Fruit fly (Drosophila melanogaster): Measurements from ENCODE around the gene Cyp6d5.

DNA sequence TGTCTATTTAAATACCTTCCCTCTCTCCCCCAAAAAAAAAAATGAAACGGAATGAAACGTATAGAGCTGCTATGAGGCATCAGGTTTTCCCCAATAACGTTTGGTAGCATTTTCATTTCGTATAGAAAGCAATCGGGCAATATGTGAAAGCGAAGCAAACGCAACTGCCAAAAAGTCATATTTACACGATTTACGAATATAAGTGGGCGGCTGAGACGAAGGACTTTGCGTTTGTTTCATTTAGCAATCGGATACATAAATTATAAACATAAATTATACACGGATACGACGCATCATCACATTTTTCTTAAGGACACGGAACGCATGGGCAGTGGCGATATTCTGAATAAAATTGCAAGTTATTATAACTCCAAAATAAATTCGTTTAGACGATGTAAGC is 5.6 kb downstream of the Cyp6d5 start:
- TF ChIP-seq Ravus (GFP tag; IDR thresholded peaks at IDR 0.05) (no peak), lola (GFP tag; optimal IDR thresholded peaks at IDR 0.05) (no peak), CG10565 (GFP tag; optimal IDR thresholded peaks at IDR 0.05) (no peak)

All from whole organism, embryonic.